Fruit fly (Drosophila melanogaster) whole organism, pupa: Measurements from ENCODE around the gene RecQ5.
A peak's percentile ranks its signal among the peaks of the same experiment; 100 is the strongest.

Experiments
- CG10348 ChIP-seq: fragments of 200-800 bp; sonication (Bioruptor generic); IDR thresholded peaks from 2 replicates; pipeline ENCODE4 v1.3.6; 2022; ENCODE audit warnings: missing biosample characterization, missing genetic modification characterization
- CG12605 ChIP-seq: fragments of 200-800 bp; sonication (Bioruptor generic); IDR thresholded peaks from 2 replicates; pipeline ENCODE4 v1.3.6; 2022; ENCODE audit warnings: missing biosample characterization, missing genetic modification characterization
- CG14655 ChIP-seq: fragments of 200-800 bp; sonication (Bioruptor generic); optimal IDR thresholded peaks from 3 replicates; lab custom pipeline; 2017; ENCODE audit warnings: mild to moderate bottlenecking, missing biosample characterization, missing genetic modification reagents, missing genetic modification characterization
- CG15710 ChIP-seq: fragments of 200-800 bp; sonication (Bioruptor generic); optimal IDR thresholded peaks from 2 replicates; lab custom pipeline; 2018; ENCODE audit warnings: missing biosample characterization, mild to moderate bottlenecking, missing genetic modification characterization, moderate library complexity
- CG17806 ChIP-seq: fragments of 200-800 bp; sonication (Bioruptor generic); optimal IDR thresholded peaks from 2 replicates; lab custom pipeline; 2018; ENCODE audit warnings: missing biosample characterization, mild to moderate bottlenecking, missing genetic modification characterization, moderate library complexity
- CG4496 ChIP-seq: fragments of 200-800 bp; sonication (Bioruptor generic); IDR thresholded peaks from 3 replicates; pipeline ENCODE4 v1.3.6; 2022; ENCODE audit warnings: missing biosample characterization, missing genetic modification characterization
- EcR ChIP-seq: fragments of 200-800 bp; sonication (Bioruptor generic); optimal IDR thresholded peaks from 3 replicates; lab custom pipeline; 2019; ENCODE audit warnings: missing biosample characterization, missing genetic modification characterization, mild to moderate bottlenecking, moderate library complexity, missing genetic modification reagents
- Pif1B ChIP-seq: fragments of 200-800 bp; sonication (Bioruptor generic); optimal IDR thresholded peaks from 3 replicates; lab custom pipeline; 2016; ENCODE audit warnings: missing biosample characterization, missing genetic modification characterization

dm6 chr3L:14616085-14617026, 15.5 kb downstream of the RecQ5 start:
- TF ChIP-seq Pif1B (GFP tag; lab: Kevin White, UChicago) (no peak), EcR (GFP tag; lab: Kevin White, UChicago) (no peak), CG12605 (no peak), CG15710 (tag; lab: Kevin White, UChicago) (no peak), CG14655 (GFP tag; lab: Kevin White, UChicago) (peak; percentile 76), CG17806 (tag; lab: Kevin White, UChicago) (no peak), CG4496 (GFP tag; lab: Robert Waterston, UW) (no peak), CG10348 (no peak)
